Worm (Caenorhabditis elegans): ENCODE data around the gene clh-3.

The clh-3 gene

ce11 chrII:7208184-7208583 lies 17.5 kb downstream of the clh-3 start, which contains the start of gene dhs-7:
Gene dhs-7, minus strand, starts transcription at chrII:7208460.
- TF ChIP-seq mdl-1 (tag; optimal IDR thresholded peaks at IDR 0.05) (no peak), elt-2 (tag; optimal IDR thresholded peaks at IDR 0.05) (peak; percentile 67)

- TF ChIP-seq sea-2 (GFP tag; optimal IDR thresholded peaks at IDR 0.05): no peak
- no peak for TF ChIP-seq mml-1 (tag; optimal IDR thresholded peaks at IDR 0.05)
- TF ChIP-seq ceh-82 (tag; optimal IDR thresholded peaks at IDR 0.05): no peak
- TF ChIP-seq tbx-2 (tag; optimal IDR thresholded peaks at IDR 0.05): no peak
- no peak for TF ChIP-seq unc-62 (GFP tag; optimal IDR thresholded peaks at IDR 0.05)
Observed at ce11 chrII:7207649-7208048, 18.1 kb downstream of the clh-3 start.

DNA sequence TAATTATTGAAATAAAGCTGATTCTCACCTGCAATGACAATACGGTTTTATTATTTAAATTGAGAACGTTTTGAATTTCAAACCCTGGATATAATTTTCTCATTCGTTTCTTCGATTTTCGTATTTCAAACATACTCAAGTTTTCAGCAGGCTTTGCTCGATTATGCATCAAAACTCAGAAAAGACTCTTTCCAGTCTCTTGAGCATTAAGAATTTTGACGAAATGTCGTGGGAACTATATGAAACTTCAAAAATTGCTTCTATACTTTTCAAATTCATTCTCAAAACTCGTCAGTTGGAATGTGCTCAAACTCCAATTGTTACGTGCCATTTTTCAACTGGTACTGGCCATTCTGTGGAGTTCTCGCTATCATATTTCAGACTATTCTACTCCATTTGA lies 20.3 kb downstream of the clh-3 start, which contains the start of gene srd-59:
srd-59 (plus strand) TSS at position 301 of the 400 bp plus-strand sequence.
- TF ChIP-seq nhr-25 (tag; optimal IDR thresholded peaks at IDR 0.05) (no peak), unc-62 (GFP tag; optimal IDR thresholded peaks at IDR 0.05) (no peak), ZK546.5 (tag; optimal IDR thresholded peaks at IDR 0.05) (no peak), nhr-43 (tag; optimal IDR thresholded peaks at IDR 0.05; ENCODE audit: poor library complexity, severe bottlenecking) (no peak), aly-2 (tag; optimal IDR thresholded peaks at IDR 0.05) (no peak), lin-39 (tag; optimal IDR thresholded peaks at IDR 0.05) (no peak), eor-1 (tag; optimal IDR thresholded peaks at IDR 0.05) (no peak), ceh-82 (tag; optimal IDR thresholded peaks at IDR 0.05) (no peak), ztf-4 (tag; optimal IDR thresholded peaks at IDR 0.05) (no peak), ceh-28 (tag; optimal IDR thresholded peaks at IDR 0.05) (no peak), nhr-237 (tag; optimal IDR thresholded peaks at IDR 0.05) (no peak), fkh-10 (GFP tag; optimal IDR thresholded peaks at IDR 0.05) (no peak), skn-1 (tag; optimal IDR thresholded peaks at IDR 0.05) (no peak), ceh-16 (tag; optimal IDR thresholded peaks at IDR 0.05) (no peak), snpc-4 (tag; optimal IDR thresholded peaks at IDR 0.05) (no peak), daf-12 (tag; optimal IDR thresholded peaks at IDR 0.05) (no peak), nhr-28 (tag; optimal IDR thresholded peaks at IDR 0.05) (no peak), elt-2 (tag; optimal IDR thresholded peaks at IDR 0.05) (no peak), fos-1 (tag; optimal IDR thresholded peaks at IDR 0.05) (no peak)

ce11 chrII:7204951-7205350 lies 20.8 kb downstream of the clh-3 start, which contains the start of gene srd-58:
Gene srd-58, minus strand, starts transcription at chrII:7205051.
- TF ChIP-seq nhr-76 (tag; optimal IDR thresholded peaks at IDR 0.05) (no peak), zag-1 (tag; optimal IDR thresholded peaks at IDR 0.05) (no peak), daf-12 (tag; optimal IDR thresholded peaks at IDR 0.05) (no peak), mml-1 (tag; optimal IDR thresholded peaks at IDR 0.05) (no peak), nhr-25 (tag; optimal IDR thresholded peaks at IDR 0.05) (no peak), fos-1 (tag; optimal IDR thresholded peaks at IDR 0.05) (no peak), ceh-82 (tag; optimal IDR thresholded peaks at IDR 0.05) (no peak), unc-39 (tag; optimal IDR thresholded peaks at IDR 0.05) (no peak), pqm-1 (tag; optimal IDR thresholded peaks at IDR 0.05) (no peak), nhr-28 (tag; optimal IDR thresholded peaks at IDR 0.05) (no peak), ztf-11 (tag; optimal IDR thresholded peaks at IDR 0.05) (no peak), fkh-2 (tag; optimal IDR thresholded peaks at IDR 0.05) (no peak)

DNA sequence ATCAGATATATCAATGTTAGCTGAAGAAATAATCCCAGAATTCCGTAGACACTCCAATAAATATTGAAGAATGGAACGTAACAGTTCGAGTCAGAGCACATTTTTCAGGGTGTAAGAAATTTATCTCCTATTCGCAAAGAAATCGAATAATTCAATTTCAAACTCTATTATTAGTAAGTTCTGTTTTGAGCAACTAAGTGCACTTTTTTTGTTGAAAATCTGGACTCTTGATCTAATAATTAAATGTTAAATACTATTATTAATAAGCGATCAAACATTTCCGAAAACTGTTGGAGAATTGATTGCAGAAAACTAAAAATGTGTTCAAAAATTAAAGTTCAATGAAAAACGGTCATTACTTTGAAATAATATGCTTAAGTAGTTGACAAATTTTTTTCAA lies 22.6 kb downstream of the clh-3 start, which contains the start of gene srd-56:
srd-56 (minus strand) TSS at position 101 of the 400 bp plus-strand sequence.
- TF ChIP-seq snpc-4 (tag; optimal IDR thresholded peaks at IDR 0.05): no peak
- TF ChIP-seq mdl-1 (tag; optimal IDR thresholded peaks at IDR 0.05): no peak
- no peak for TF ChIP-seq hmg-11 (tag; optimal IDR thresholded peaks at IDR 0.05)
- no peak for TF ChIP-seq elt-1 (tag; optimal IDR thresholded peaks at IDR 0.05)
- TF ChIP-seq ceh-28 (tag; optimal IDR thresholded peaks at IDR 0.05): no peak

DNA sequence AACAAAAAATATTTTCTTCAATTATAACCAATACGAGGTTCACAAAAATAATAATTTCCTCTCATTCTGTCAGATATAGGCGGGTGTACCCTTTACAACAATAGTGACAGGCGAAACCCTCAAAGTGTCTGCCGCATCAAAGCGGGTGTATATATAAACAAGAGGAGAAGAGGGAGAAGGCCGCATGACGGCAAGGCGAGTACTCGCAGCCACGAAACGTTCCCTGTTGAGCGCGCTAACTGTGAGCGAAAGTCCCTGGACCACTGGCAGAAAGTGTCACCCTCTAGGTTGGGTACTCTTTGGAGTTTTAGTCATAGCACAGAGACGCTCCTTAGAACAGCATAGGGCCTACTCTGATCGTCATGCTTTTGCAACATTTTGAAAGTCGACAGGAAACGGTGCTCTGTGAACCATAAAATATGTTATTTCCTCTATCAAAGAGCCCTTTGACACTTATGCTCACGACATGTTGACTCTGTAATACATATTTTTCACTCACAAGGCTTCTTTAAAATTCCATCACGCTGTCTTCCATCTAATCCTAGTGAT lies 25.6 kb downstream of the clh-3 start, which contains the start of gene pcrg-1:
pcrg-1 (plus strand) TSS at position 499 of the 549 bp plus-strand sequence.
- TF ChIP-seq ceh-16 (tag; optimal IDR thresholded peaks at IDR 0.05) (no peak), nhr-77 (tag; optimal IDR thresholded peaks at IDR 0.05) (no peak), ceh-82 (tag; optimal IDR thresholded peaks at IDR 0.05) (peak; percentile 33), nhr-67 (tag; optimal IDR thresholded peaks at IDR 0.05) (no peak), unc-39 (tag; optimal IDR thresholded peaks at IDR 0.05) (no peak), nhr-76 (tag; optimal IDR thresholded peaks at IDR 0.05) (no peak), ceh-28 (tag; optimal IDR thresholded peaks at IDR 0.05) (no peak), aly-2 (tag; optimal IDR thresholded peaks at IDR 0.05) (no peak), daf-12 (tag; optimal IDR thresholded peaks at IDR 0.05) (no peak), zag-1 (tag; optimal IDR thresholded peaks at IDR 0.05) (no peak), egl-5 (tag; optimal IDR thresholded peaks at IDR 0.05) (no peak), fos-1 (tag; optimal IDR thresholded peaks at IDR 0.05) (no peak), ZK546.5 (tag; optimal IDR thresholded peaks at IDR 0.05) (no peak), elt-2 (tag; optimal IDR thresholded peaks at IDR 0.05) (peak; percentile 41), tbx-2 (tag; optimal IDR thresholded peaks at IDR 0.05) (peak; percentile 78), fkh-10 (GFP tag; optimal IDR thresholded peaks at IDR 0.05) (no peak), nhr-11 (tag; optimal IDR thresholded peaks at IDR 0.05) (no peak), nhr-28 (tag; optimal IDR thresholded peaks at IDR 0.05) (no peak), ztf-4 (tag; optimal IDR thresholded peaks at IDR 0.05) (no peak), fkh-2 (tag; optimal IDR thresholded peaks at IDR 0.05) (no peak), elt-3 (tag; optimal IDR thresholded peaks at IDR 0.05) (peak in 1 of 3 experiments; percentile 42), nhr-43 (tag; optimal IDR thresholded peaks at IDR 0.05; ENCODE audit: poor library complexity, severe bottlenecking) (peak; percentile 78), nhr-23 (tag; optimal IDR thresholded peaks at IDR 0.05) (peak; percentile 34), pha-4 (tag; optimal IDR thresholded peaks at IDR 0.05) (peak; percentile 46), nhr-237 (tag; optimal IDR thresholded peaks at IDR 0.05) (no peak), ama-1 (optimal IDR thresholded peaks at IDR 0.05) (no peak), lsy-12 (tag; optimal IDR thresholded peaks at IDR 0.05) (peak; percentile 76)

Data from whole organism, L3 larva.